Worm (Caenorhabditis elegans) whole organism, late embryonic: ENCODE results near the gene srab-25.
"Not testable (repeated sequence)": the region's sequence is repeated elsewhere in the genome, so short reads cannot be mapped to it uniquely, and the experiment has no call there.

Experiments
- ahr-1 ChIP-seq: sonication (generic microtip); optimal IDR thresholded peaks from 2 replicates; lab custom pipeline; 2016; ENCODE audit warnings: missing genetic modification characterization, missing compliant biosample characterization
- ama-1 ChIP-seq: fragments of 150-350 bp; optimal IDR thresholded peaks from 2 replicates; lab custom pipeline; 2014
- ceh-18 ChIP-seq: sonication (generic microtip); optimal IDR thresholded peaks from 2 replicates; lab custom pipeline; 2016; ENCODE audit warnings: missing genetic modification characterization, missing compliant biosample characterization
- fkh-10 ChIP-seq: fragments of 150-350 bp; optimal IDR thresholded peaks from 2 replicates; lab custom pipeline; 2014; ENCODE audit warnings: missing biosample characterization, missing genetic modification reagents, missing genetic modification characterization
- nfya-1 ChIP-seq: sonication (generic microtip); optimal IDR thresholded peaks from 2 replicates; lab custom pipeline; 2017; ENCODE audit warnings: missing genetic modification characterization, mild to moderate bottlenecking, missing compliant biosample characterization, antibody characterized with exemption, moderate library complexity
- nhr-11 ChIP-seq: fragments of 150-350 bp; optimal IDR thresholded peaks from 2 replicates; lab custom pipeline; 2014; ENCODE audit warnings: missing biosample characterization, missing genetic modification characterization
- pqm-1 ChIP-seq: sonication (generic microtip); optimal IDR thresholded peaks from 2 replicates; lab custom pipeline; 2016; ENCODE audit warnings: missing genetic modification characterization, missing compliant biosample characterization
- sox-4 ChIP-seq: sonication (generic microtip); optimal IDR thresholded peaks from 2 replicates; lab custom pipeline; 2017; ENCODE audit warnings: mild to moderate bottlenecking, missing genetic modification characterization, inconsistent platforms, missing compliant biosample characterization
- tbx-2 ChIP-seq: sonication (generic microtip); optimal IDR thresholded peaks from 2 replicates; lab custom pipeline; 2016; ENCODE audit warnings: missing genetic modification characterization, missing compliant biosample characterization
- unc-55 ChIP-seq: sonication (generic microtip); optimal IDR thresholded peaks from 2 replicates; lab custom pipeline; 2017; ENCODE audit warnings: missing biosample characterization, missing genetic modification reagents, missing genetic modification characterization

DNA sequence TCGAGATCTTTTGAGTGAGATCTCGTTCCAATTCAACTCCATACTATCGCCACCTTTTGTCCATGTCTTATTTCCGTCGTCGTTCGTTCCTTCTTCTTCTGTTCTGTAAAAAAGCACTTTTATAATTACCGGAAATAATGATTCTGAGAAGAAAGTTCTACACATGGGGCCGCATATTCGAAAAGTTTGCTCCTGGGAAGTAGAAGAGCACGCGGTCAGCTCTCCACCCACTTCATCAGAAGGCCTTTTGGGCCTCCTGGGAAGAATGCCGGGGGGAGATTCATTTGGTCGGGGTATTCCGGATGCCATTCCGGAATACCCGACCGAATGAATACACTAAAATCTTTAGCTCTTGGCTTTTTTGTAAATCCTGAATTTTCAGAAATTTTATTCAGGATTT, 48.5 kb downstream of the srab-25 start, which contains the start of gene Y46H3C.5:
- not testable (repeated sequence) for TF ChIP-seq tbx-2 (tag; lab: Kevin White, UChicago); sox-4 (tag; lab: Kevin White, UChicago); fkh-10 (GFP tag; lab: Kevin White, UChicago); nhr-11 (tag; lab: Kevin White, UChicago); ceh-18; nfya-1 (tag; lab: Kevin White, UChicago); ama-1 (lab: Kevin White, UChicago); pqm-1; ahr-1 (tag; lab: Kevin White, UChicago); unc-55
